Fruit fly (Drosophila melanogaster) whole organism, prepupa: ENCODE results near the gene Polr1D.
A peak's percentile ranks its signal among the peaks of the same experiment; 100 is the strongest.

Source experiments
- Blimp-1 ChIP-seq: fragments of 200-800 bp; sonication (Bioruptor generic); optimal IDR thresholded peaks from 3 replicates; lab custom pipeline; 2017; ENCODE audit warnings: missing biosample characterization, missing genetic modification characterization, mild to moderate bottlenecking, moderate library complexity, missing genetic modification reagents
- CG10631 ChIP-seq: fragments of 200-800 bp; sonication (Bioruptor generic); optimal IDR thresholded peaks from 2 replicates; lab custom pipeline; 2016; ENCODE audit warnings: missing biosample characterization, missing genetic modification characterization
- CG11294 ChIP-seq: fragments of 200-800 bp; sonication (Bioruptor generic); IDR thresholded peaks from 2 replicates; pipeline ENCODE4 v1.3.6; 2022; ENCODE audit warnings: missing biosample characterization, missing genetic modification characterization
- CG11762 ChIP-seq: fragments of 200-800 bp; sonication (Bioruptor generic); optimal IDR thresholded peaks from 3 replicates; lab custom pipeline; 2016; ENCODE audit warnings: missing biosample characterization, missing genetic modification characterization; ENCODE audit not compliant: insufficient read depth
- CG15336 ChIP-seq: fragments of 200-800 bp; sonication (Bioruptor generic); IDR thresholded peaks from 2 replicates; pipeline ENCODE4 v1.3.6; 2022; ENCODE audit warnings: missing biosample characterization, missing genetic modification characterization
- CG1621 ChIP-seq: fragments of 200-800 bp; sonication (Bioruptor generic); optimal IDR thresholded peaks from 3 replicates; lab custom pipeline; 2018; ENCODE audit warnings: missing biosample characterization, mild to moderate bottlenecking, missing genetic modification characterization
- CG16779 ChIP-seq: fragments of 200-800 bp; sonication (Bioruptor generic); optimal IDR thresholded peaks from 3 replicates; lab custom pipeline; 2017; ENCODE audit warnings: missing biosample characterization, mild to moderate bottlenecking, missing genetic modification characterization
- CG34406 ChIP-seq: fragments of 200-800 bp; sonication (Bioruptor generic); optimal IDR thresholded peaks from 3 replicates; lab custom pipeline; 2016; ENCODE audit warnings: missing biosample characterization, missing genetic modification characterization
- CG3919 ChIP-seq: fragments of 200-800 bp; sonication (Bioruptor generic); optimal IDR thresholded peaks from 3 replicates; lab custom pipeline; 2016; ENCODE audit warnings: missing biosample characterization, missing genetic modification characterization
- CG4318 ChIP-seq: fragments of 200-800 bp; sonication (Bioruptor generic); optimal IDR thresholded peaks from 3 replicates; lab custom pipeline; 2017; ENCODE audit warnings: missing biosample characterization, mild to moderate bottlenecking, missing genetic modification characterization
- CG6163 ChIP-seq: fragments of 200-800 bp; sonication (Bioruptor generic); IDR thresholded peaks from 3 replicates; pipeline ENCODE4 v1.3.6; 2022; ENCODE audit warnings: missing biosample characterization, missing genetic modification characterization
- CG6276 ChIP-seq: fragments of 200-800 bp; sonication (Bioruptor generic); optimal IDR thresholded peaks from 2 replicates; lab custom pipeline; 2017; ENCODE audit warnings: missing biosample characterization, mild to moderate bottlenecking, missing genetic modification characterization
- CG6854 ChIP-seq: fragments of 200-800 bp; sonication (Bioruptor generic); optimal IDR thresholded peaks from 2 replicates; lab custom pipeline; 2017; ENCODE audit warnings: missing biosample characterization, mild to moderate bottlenecking, missing genetic modification characterization
- CG8119 ChIP-seq: fragments of 200-800 bp; sonication (Bioruptor generic); IDR thresholded peaks from 3 replicates; pipeline ENCODE4 v1.3.6; 2022; ENCODE audit warnings: missing biosample characterization, missing genetic modification characterization
- CG8632 ChIP-seq: fragments of 200-800 bp; sonication (Bioruptor generic); optimal IDR thresholded peaks from 3 replicates; lab custom pipeline; 2016; ENCODE audit warnings: missing biosample characterization, missing genetic modification characterization
- Eip75B ChIP-seq: fragments of 200-800 bp; sonication (Bioruptor generic); optimal IDR thresholded peaks from 3 replicates; lab custom pipeline; 2016; ENCODE audit warnings: missing biosample characterization, missing genetic modification characterization
- Eip78C ChIP-seq: fragments of 200-800 bp; sonication (Bioruptor generic); peaks from one replicate; lab custom pipeline; 2016; ENCODE audit warnings: missing biosample characterization, missing genetic modification characterization
- Eip93F ChIP-seq: fragments of 200-800 bp; sonication (Bioruptor generic); optimal IDR thresholded peaks from 2 replicates; lab custom pipeline; 2016; ENCODE audit warnings: missing biosample characterization, mild to moderate bottlenecking, missing genetic modification characterization
- Ets96B ChIP-seq: fragments of 200-800 bp; optimal IDR thresholded peaks from 2 replicates; lab custom pipeline; 2019; ENCODE audit warnings: missing biosample characterization, mild to moderate bottlenecking, missing genetic modification characterization, moderate library complexity
- Hr38 ChIP-seq: sonication (Bioruptor generic); optimal IDR thresholded peaks from 2 replicates; lab custom pipeline; 2016; ENCODE audit warnings: missing biosample characterization, missing genetic modification characterization
- Hr39 ChIP-seq: fragments of 200-800 bp; sonication (Bioruptor generic); optimal IDR thresholded peaks from 2 replicates; lab custom pipeline; 2016; ENCODE audit warnings: missing biosample characterization, missing genetic modification characterization
- Hr4 ChIP-seq: fragments of 200-800 bp; sonication (Bioruptor generic); optimal IDR thresholded peaks from 3 replicates; lab custom pipeline; 2016; ENCODE audit warnings: missing biosample characterization, missing genetic modification characterization
- Lpt ChIP-seq: fragments of 200-800 bp; sonication (Bioruptor generic); optimal IDR thresholded peaks from 3 replicates; lab custom pipeline; 2016; ENCODE audit warnings: missing biosample characterization, missing genetic modification characterization
- Met ChIP-seq: fragments of 200-800 bp; sonication (Bioruptor generic); optimal IDR thresholded peaks from 3 replicates; lab custom pipeline; 2016; ENCODE audit warnings: missing biosample characterization, missing genetic modification characterization
- OdsH ChIP-seq: fragments of 200-800 bp; sonication (Bioruptor generic); optimal IDR thresholded peaks from 3 replicates; lab custom pipeline; 2016; ENCODE audit warnings: missing biosample characterization, missing genetic modification characterization
- Smox ChIP-seq: fragments of 200-800 bp; sonication (Bioruptor generic); optimal IDR thresholded peaks from 3 replicates; lab custom pipeline; 2016; ENCODE audit warnings: missing biosample characterization, missing genetic modification characterization
- Sox102F ChIP-seq: fragments of 200-800 bp; sonication (Bioruptor generic); optimal IDR thresholded peaks from 2 replicates; lab custom pipeline; 2016; ENCODE audit warnings: missing biosample characterization, mild to moderate bottlenecking, missing genetic modification characterization
- Sox14 ChIP-seq: fragments of 200-800 bp; sonication (Bioruptor generic); optimal IDR thresholded peaks from 3 replicates; lab custom pipeline; 2016; ENCODE audit warnings: missing biosample characterization, missing genetic modification characterization
- Sox15 ChIP-seq: fragments of 200-800 bp; sonication (Bioruptor generic); optimal IDR thresholded peaks from 3 replicates; lab custom pipeline; 2016; ENCODE audit warnings: missing biosample characterization, missing genetic modification characterization
- achi ChIP-seq: fragments of 200-800 bp; sonication (Bioruptor generic); optimal IDR thresholded peaks from 3 replicates; lab custom pipeline; 2016; ENCODE audit warnings: missing biosample characterization, missing genetic modification characterization
- cyc ChIP-seq: fragments of 200-800 bp; sonication (Bioruptor generic); optimal IDR thresholded peaks from 3 replicates; lab custom pipeline; 2016; ENCODE audit warnings: missing biosample characterization, missing genetic modification characterization
- dac ChIP-seq: fragments of 200-800 bp; sonication (Bioruptor generic); optimal IDR thresholded peaks from 2 replicates; lab custom pipeline; 2017; ENCODE audit warnings: missing biosample characterization, mild to moderate bottlenecking, missing genetic modification characterization
- dsx ChIP-seq: fragments of 200-800 bp; optimal IDR thresholded peaks from 3 replicates; lab custom pipeline; 2019; ENCODE audit warnings: missing biosample characterization, mild to moderate bottlenecking, missing genetic modification characterization, moderate library complexity; ENCODE audit not compliant: poor library complexity, severe bottlenecking
- eg ChIP-seq: fragments of 200-800 bp; sonication (Bioruptor generic); IDR thresholded peaks from 3 replicates; pipeline ENCODE4 v1.3.6; 2022; ENCODE audit warnings: missing biosample characterization, missing genetic modification characterization
- esn ChIP-seq: fragments of 200-800 bp; sonication (Bioruptor generic); optimal IDR thresholded peaks from 2 replicates; lab custom pipeline; 2016; ENCODE audit warnings: missing biosample characterization, mild to moderate bottlenecking, missing genetic modification characterization, moderate library complexity
- fd85E ChIP-seq: fragments of 200-800 bp; sonication (Bioruptor generic); optimal IDR thresholded peaks from 3 replicates; lab custom pipeline; 2016; ENCODE audit warnings: missing biosample characterization, missing genetic modification characterization
- lz ChIP-seq: fragments of 200-800 bp; sonication (Bioruptor generic); optimal IDR thresholded peaks from 3 replicates; lab custom pipeline; 2016; ENCODE audit warnings: missing biosample characterization, missing genetic modification characterization
- net ChIP-seq: fragments of 200-800 bp; sonication (Bioruptor generic); optimal IDR thresholded peaks from 3 replicates; lab custom pipeline; 2016; ENCODE audit warnings: missing biosample characterization, missing genetic modification characterization
- pdm3 ChIP-seq: fragments of 200-800 bp; sonication (Bioruptor generic); optimal IDR thresholded peaks from 3 replicates; lab custom pipeline; 2016; ENCODE audit warnings: missing biosample characterization, missing genetic modification characterization
- salr ChIP-seq, 2 experiments: fragments of 200-800 bp; sonication (Bioruptor generic); optimal IDR thresholded peaks; 3 replicates each; lab custom pipeline; 2016 to 2018; ENCODE audit warnings: missing biosample characterization in 2 of 2, missing genetic modification characterization in 2 of 2, mild to moderate bottlenecking in 1 of 2
- spab ChIP-seq: fragments of 200-800 bp; sonication (Bioruptor generic); optimal IDR thresholded peaks from 2 replicates; lab custom pipeline; 2017; ENCODE audit warnings: missing biosample characterization, mild to moderate bottlenecking, missing genetic modification characterization, missing genetic modification reagents
- svp ChIP-seq: fragments of 200-800 bp; sonication (Bioruptor generic); peaks from one replicate; lab custom pipeline; 2016; ENCODE audit warnings: missing biosample characterization, missing genetic modification characterization
- topi ChIP-seq: fragments of 200-800 bp; sonication (Bioruptor generic); optimal IDR thresholded peaks from 3 replicates; lab custom pipeline; 2016; ENCODE audit warnings: missing biosample characterization, missing genetic modification characterization

The Polr1D gene

DNA sequence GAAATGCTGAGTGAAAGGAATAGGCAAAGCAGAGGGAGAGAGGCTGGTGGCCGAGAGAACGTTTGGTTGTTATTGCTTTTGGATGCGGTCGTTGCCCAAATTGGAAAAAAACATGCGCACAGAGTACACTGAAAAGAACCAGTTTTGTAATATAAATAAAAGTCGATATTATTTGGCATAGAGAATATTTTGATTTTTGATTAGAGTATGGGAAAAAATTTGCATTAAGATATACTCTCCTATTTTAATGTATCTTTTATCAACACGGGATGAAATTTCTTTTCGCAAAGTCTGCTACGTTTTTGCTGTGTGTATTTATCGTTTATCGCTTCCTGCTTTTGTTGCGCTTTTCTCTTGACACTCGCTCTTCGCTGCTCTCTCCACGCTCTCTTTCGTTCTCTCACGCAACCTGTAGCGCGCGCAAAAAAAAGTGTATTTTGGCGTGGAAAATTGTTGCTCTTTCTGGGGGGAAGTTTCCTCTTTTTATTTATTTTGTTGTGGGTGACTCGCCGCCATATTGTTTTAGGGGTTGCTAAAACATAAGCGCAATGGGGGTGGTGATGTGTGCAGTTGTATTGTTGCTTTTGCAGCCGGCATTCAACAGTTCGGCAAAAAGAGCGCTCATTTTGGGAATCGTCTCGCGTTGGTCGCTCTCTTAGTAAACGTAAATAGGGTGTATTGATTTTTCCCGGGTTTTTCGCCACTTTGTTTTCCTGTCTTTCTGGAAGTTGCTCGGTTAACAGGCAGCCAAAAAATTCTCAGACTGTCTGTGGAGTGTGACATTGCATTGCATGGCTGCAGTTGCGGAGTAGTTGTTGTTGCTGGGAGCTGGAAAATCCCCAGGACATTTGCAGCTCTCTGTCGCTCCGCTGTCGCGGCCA is 30.1 kb upstream of the Polr1D start (continued):
- TF ChIP-seq Smox (GFP tag; lab: Kevin White, UChicago) = peak; percentile 97
- peak; percentile 85 for TF ChIP-seq dsx (GFP tag; lab: Kevin White, UChicago)
- peak; percentile 94 for TF ChIP-seq pdm3 (GFP tag; lab: Kevin White, UChicago)
- peak; percentile 95 for TF ChIP-seq CG4318
- peak; percentile 98 for TF ChIP-seq eg (GFP tag; lab: Robert Waterston, UW)
- TF ChIP-seq CG15336 (GFP tag; lab: Robert Waterston, UW) = peak; percentile 99
- peak; percentile 97 for TF ChIP-seq Met (GFP tag; lab: Kevin White, UChicago)
- TF ChIP-seq CG6854 (GFP tag; lab: Kevin White, UChicago) = peak; percentile 89
- peak; percentile 93 for TF ChIP-seq Hr39 (GFP tag; lab: Kevin White, UChicago)
- peak; percentile 83 for TF ChIP-seq fd85E (GFP tag; lab: Kevin White, UChicago)
- peak; percentile 85 for TF ChIP-seq Eip93F (GFP tag; lab: Kevin White, UChicago)
- peak; percentile 96 for TF ChIP-seq Lpt (GFP tag; lab: Kevin White, UChicago)
- peak; percentile 97 for TF ChIP-seq esn
- TF ChIP-seq CG3919 (GFP tag; lab: Kevin White, UChicago) = peak; percentile 97
- TF ChIP-seq net (GFP tag; lab: Kevin White, UChicago) = peak; percentile 97
- peak; percentile 97 for TF ChIP-seq CG6163 (GFP tag; lab: Robert Waterston, UW)
- peak; percentile 95 for TF ChIP-seq lz (GFP tag; lab: Kevin White, UChicago)
- TF ChIP-seq svp (GFP tag; lab: Kevin White, UChicago) = peak; percentile 98
- peak; percentile 97 for TF ChIP-seq OdsH (GFP tag; lab: Kevin White, UChicago)
- peak; percentile 89 for TF ChIP-seq Sox15 (GFP tag; lab: Kevin White, UChicago)
- peak; percentile 92 for TF ChIP-seq CG8632 (GFP tag; lab: Kevin White, UChicago)
- peak; percentile 98 for TF ChIP-seq Eip78C
- peak; percentile 97 for TF ChIP-seq achi (GFP tag; lab: Kevin White, UChicago)
- peak; percentile 66 to 95 for TF ChIP-seq salr (GFP tag; optimal IDR thresholded peaks at IDR 0.05; lab: Kevin White, UChicago)

- no peak for TF ChIP-seq CG6163 (GFP tag; lab: Robert Waterston, UW)
Measured at dm6 chr2L:19163975-19164371, 28.9 kb upstream of the Polr1D start.

DNA sequence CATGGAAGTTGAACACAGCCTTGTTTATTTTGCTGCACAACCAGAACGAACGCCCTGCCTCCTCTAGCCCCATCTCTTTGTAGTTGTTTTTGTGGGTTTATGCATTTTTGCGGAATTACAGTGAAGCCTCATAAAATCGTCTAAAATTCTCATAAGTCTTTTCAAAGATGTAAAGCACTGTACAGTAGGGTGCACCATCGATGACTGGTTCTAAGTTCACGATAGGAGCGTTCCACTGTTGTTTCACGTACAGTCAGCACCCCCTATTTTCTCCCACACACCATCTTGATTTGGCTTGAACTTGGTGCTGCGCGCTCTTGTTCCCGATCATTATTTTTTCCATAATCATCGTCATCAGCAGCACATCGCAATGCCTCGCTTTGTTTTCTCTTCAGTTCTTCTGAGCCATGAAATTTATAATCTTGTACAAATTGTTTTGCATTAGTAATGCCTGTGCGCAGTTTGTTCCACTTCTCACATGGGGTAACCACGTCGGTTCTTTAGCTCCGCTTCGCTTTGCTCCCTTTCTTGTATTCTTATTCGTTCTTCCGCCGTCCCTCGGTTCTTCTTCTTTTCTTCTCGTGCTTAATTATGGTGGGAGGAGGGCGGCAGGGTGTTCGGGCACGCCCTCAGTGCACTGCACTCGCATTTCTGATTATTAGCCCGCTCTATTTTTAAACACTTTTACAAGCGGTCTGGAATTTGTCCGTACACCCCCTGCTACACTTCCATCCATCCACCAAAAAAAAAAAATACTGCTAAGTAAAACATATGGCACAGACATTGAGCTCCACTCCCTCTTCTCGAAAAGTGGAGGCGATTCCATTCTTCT is 28.3 kb upstream of the Polr1D start:
- TF ChIP-seq CG1621 = no peak
- no peak for TF ChIP-seq CG16779 (tag; lab: Kevin White, UChicago)
- TF ChIP-seq pdm3 (GFP tag; lab: Kevin White, UChicago) = peak; percentile 6
- TF ChIP-seq Hr4 (GFP tag; lab: Kevin White, UChicago) = peak; percentile 34
- TF ChIP-seq CG10631 (GFP tag; lab: Kevin White, UChicago) = no peak
- TF ChIP-seq Eip93F (GFP tag; lab: Kevin White, UChicago) = no peak
- TF ChIP-seq Eip78C = peak; percentile 40
- TF ChIP-seq svp (GFP tag; lab: Kevin White, UChicago) = peak; percentile 66
- TF ChIP-seq CG4318 = no peak
- no peak for TF ChIP-seq topi
- no peak for TF ChIP-seq Hr39 (GFP tag; lab: Kevin White, UChicago)
- TF ChIP-seq cyc (GFP tag; lab: Kevin White, UChicago) = no peak
- 0 out of 3 replicates have a peak, but pooled peaks have one; percentile 21 for TF ChIP-seq CG8119 (GFP tag; lab: Robert Waterston, UW)
- TF ChIP-seq CG6276 = no peak
- no peak for TF ChIP-seq Sox102F
- no peak for TF ChIP-seq Blimp-1
- TF ChIP-seq CG34406 = no peak
- TF ChIP-seq Met (GFP tag; lab: Kevin White, UChicago) = no peak
- TF ChIP-seq OdsH (GFP tag; lab: Kevin White, UChicago) = peak; percentile 18
- no peak; the same call in 1 of the 2 replicates for TF ChIP-seq CG15336 (GFP tag; lab: Robert Waterston, UW)
- TF ChIP-seq Sox14 (GFP tag; lab: Kevin White, UChicago) = peak; percentile 48
- TF ChIP-seq CG6163 (GFP tag; lab: Robert Waterston, UW) = peak; percentile 62; the same call in 2 of the 3 replicates
- TF ChIP-seq spab = no peak
- TF ChIP-seq Hr38 (GFP tag; lab: Kevin White, UChicago) = no peak
- TF ChIP-seq dac = no peak
- no peak for TF ChIP-seq Eip75B
- no peak for TF ChIP-seq CG11762 (GFP tag; lab: Kevin White, UChicago)
- no peak for TF ChIP-seq Ets96B
- TF ChIP-seq CG11294 = no peak
